Worm (Caenorhabditis elegans) whole organism, L4/young adult: Measurements from ENCODE around the gene flp-12.

Source experiments
- W03F9.2 ChIP-seq: fragments of 150-350 bp; optimal IDR thresholded peaks from 2 replicates; lab custom pipeline; 2014; ENCODE audit warnings: missing biosample characterization, missing genetic modification characterization
- dao-5 ChIP-seq: sonication (generic microtip); optimal IDR thresholded peaks from 2 replicates; lab custom pipeline; 2016; ENCODE audit warnings: missing genotype, missing genetic modification characterization, moderate library complexity, missing compliant biosample characterization
- him-1 ChIP-seq: sonication (generic microtip); optimal IDR thresholded peaks from 2 replicates; lab custom pipeline; 2016; ENCODE audit warnings: missing genotype, missing genetic modification reagents, missing genetic modification characterization, missing compliant biosample characterization

The flp-12 gene

ce11 chrX:4592250-4592649 is at the start of gene flp-12:
flp-12 (minus strand) TSS chrX:4592350.
- TF ChIP-seq him-1 (tag; lab: Kevin White, UChicago) (no peak), dao-5 (tag; lab: Kevin White, UChicago) (no peak), W03F9.2 (tag; lab: Kevin White, UChicago) (no peak)

- TF ChIP-seq him-1 (tag; lab: Kevin White, UChicago) (no peak), W03F9.2 (tag; lab: Kevin White, UChicago) (no peak), dao-5 (tag; lab: Kevin White, UChicago) (no peak)
These were observed 44.7 kb upstream of the flp-12 start, which contains the start of gene hosl-1 for ce11 chrX:4636821-4637220. hosl-1 (plus strand) TSS chrX:4637121.

- TF ChIP-seq W03F9.2 (tag; lab: Kevin White, UChicago): no peak
- TF ChIP-seq him-1 (tag; lab: Kevin White, UChicago): no peak
- no peak for TF ChIP-seq dao-5 (tag; lab: Kevin White, UChicago)
These were observed 44.0 kb upstream of the flp-12 start for ce11 chrX:4636143-4636542.

DNA sequence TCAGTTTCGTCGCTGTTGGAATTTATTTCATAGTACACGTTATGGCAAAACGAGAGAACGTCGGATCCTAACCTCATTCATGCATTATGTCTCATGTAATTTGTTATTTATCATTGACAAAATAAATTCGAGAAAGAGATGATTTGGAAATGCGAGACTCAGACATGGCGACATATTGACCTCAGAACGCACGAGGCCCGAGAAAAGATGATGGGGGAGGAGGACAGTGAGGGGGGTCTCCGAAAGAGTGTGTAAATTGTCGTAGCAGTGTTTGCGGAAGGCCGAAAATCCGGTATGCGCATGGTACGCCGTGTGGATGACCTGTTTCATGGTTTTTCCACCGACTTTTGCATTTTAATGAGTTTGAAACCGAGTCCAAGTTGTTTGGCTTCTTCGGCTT is 43.5 kb upstream of the flp-12 start:
- no peak for TF ChIP-seq dao-5 (tag; lab: Kevin White, UChicago)
- no peak for TF ChIP-seq W03F9.2 (tag; lab: Kevin White, UChicago)
- TF ChIP-seq him-1 (tag; lab: Kevin White, UChicago): no peak

DNA sequence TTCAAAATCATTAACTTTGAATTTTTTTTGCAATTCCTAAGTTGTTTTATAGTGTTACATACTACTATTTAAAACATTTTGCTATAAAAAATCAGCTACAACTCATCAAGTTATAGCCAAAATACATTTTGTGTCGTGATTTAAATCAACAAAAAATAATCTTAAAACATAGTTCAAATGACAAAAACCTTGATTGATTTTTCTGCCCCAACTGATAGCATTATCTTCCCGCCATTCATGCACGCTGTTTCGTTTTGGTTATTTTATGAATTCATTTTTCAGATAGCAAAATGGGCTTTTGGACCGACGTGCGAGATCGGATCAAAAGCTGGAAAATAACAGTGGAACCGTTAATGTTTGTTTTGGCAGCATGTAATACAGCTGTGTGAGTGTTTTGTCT is 39.9 kb upstream of the flp-12 start, which contains the start of gene slcr-46.1:
Gene slcr-46.1 (plus strand): TSS at position 274 of the 400 bp plus-strand sequence.
- TF ChIP-seq dao-5 (tag; lab: Kevin White, UChicago) (no peak), W03F9.2 (tag; lab: Kevin White, UChicago) (no peak), him-1 (tag; lab: Kevin White, UChicago) (no peak)

ce11 chrX:4628817-4629575 is 36.8 kb upstream of the flp-12 start:
- TF ChIP-seq dao-5 (tag; lab: Kevin White, UChicago) (no peak), him-1 (tag; lab: Kevin White, UChicago) (no peak), W03F9.2 (tag; lab: Kevin White, UChicago) (no peak)

- no peak for TF ChIP-seq dao-5 (tag; lab: Kevin White, UChicago)
- no peak for TF ChIP-seq him-1 (tag; lab: Kevin White, UChicago)
- TF ChIP-seq W03F9.2 (tag; lab: Kevin White, UChicago): no peak
These were observed 36.2 kb upstream of the flp-12 start for ce11 chrX:4628350-4628749.

DNA sequence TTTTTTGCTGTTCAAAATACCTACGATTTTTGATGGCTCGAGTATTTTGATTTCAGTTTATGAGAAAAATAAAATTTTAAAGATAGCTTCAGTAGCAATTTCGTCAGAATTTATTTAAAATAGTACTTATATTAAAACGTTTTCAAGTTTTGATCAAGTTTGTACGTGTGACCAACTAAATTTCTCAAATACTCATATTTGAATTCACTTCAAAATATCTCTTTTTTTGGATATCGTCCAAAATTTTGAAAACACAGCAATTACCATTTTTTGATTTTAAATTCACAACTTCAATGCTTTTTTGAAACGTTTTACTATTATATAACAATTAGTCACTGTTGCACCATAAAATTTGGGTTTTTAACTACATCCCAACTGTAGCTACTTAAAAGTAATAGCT is 34.7 kb upstream of the flp-12 start:
- no peak for TF ChIP-seq him-1 (tag; lab: Kevin White, UChicago)
- no peak for TF ChIP-seq dao-5 (tag; lab: Kevin White, UChicago)
- TF ChIP-seq W03F9.2 (tag; lab: Kevin White, UChicago): no peak

DNA sequence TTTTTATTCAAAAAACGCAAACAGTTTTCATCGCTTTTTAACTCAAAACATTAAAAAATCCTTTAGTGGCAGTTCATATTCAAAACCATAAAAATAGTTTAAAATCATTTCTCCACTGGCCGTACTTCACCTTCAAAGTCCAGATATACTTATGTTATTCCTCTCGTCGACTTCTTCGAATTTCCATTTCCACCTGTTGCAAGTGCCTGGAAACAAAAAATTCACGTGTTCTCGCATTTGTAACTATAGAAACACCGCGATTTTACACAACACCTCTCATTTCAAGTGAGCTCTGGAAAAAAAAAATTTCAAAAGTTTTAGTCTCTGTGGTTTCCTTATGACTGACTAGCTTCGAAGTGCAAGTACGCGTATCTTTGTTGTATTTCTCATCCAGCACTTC is 32.9 kb upstream of the flp-12 start:
- TF ChIP-seq him-1 (tag; lab: Kevin White, UChicago) (no peak), W03F9.2 (tag; lab: Kevin White, UChicago) (no peak), dao-5 (tag; lab: Kevin White, UChicago) (no peak)

DNA sequence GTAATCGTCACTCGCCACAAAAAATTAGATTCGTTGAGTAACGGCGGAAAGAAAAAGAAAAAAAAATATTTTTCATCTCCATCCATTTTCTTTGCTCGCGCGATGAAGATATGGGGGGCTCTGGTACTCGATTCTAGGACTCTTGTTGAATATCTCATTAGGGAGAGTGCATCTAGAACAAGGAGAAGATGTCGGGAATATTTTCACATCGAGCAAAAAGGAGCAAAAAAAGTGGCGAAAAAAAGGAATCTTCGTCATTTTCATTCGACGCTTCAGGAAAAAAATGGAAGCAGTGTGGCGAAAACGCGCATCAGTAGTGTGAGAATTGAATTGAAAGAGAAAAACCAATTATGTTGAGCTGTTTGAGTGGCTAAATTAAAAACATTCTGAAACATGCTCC is 31.6 kb upstream of the flp-12 start:
- TF ChIP-seq W03F9.2 (tag; lab: Kevin White, UChicago) (no peak), dao-5 (tag; lab: Kevin White, UChicago) (no peak), him-1 (tag; lab: Kevin White, UChicago) (no peak)

ce11 chrX:4622024-4622423 is 29.9 kb upstream of the flp-12 start, which contains the start of gene C46C11.3:
C46C11.3 (plus strand) TSS chrX:4622324.
- TF ChIP-seq him-1 (tag; lab: Kevin White, UChicago): no peak

ce11 chrX:4620019-4620418 is 27.9 kb upstream of the flp-12 start:
- TF ChIP-seq him-1 (tag; lab: Kevin White, UChicago): peak; percentile 22
- TF ChIP-seq dao-5 (tag; lab: Kevin White, UChicago): no peak

ce11 chrX:4619582-4619981 is 27.4 kb upstream of the flp-12 start, which contains the start of gene pqn-65:
pqn-65 (minus strand) TSS chrX:4619635.
- TF ChIP-seq dao-5 (tag; lab: Kevin White, UChicago) (no peak), him-1 (tag; lab: Kevin White, UChicago) (no peak), W03F9.2 (tag; lab: Kevin White, UChicago) (no peak)

ce11 chrX:4616832-4617231 is 24.7 kb upstream of the flp-12 start:
- no peak for TF ChIP-seq W03F9.2 (tag; lab: Kevin White, UChicago)
- TF ChIP-seq him-1 (tag; lab: Kevin White, UChicago): peak; percentile 46
